Fruit fly (Drosophila melanogaster): ENCODE measurements around the gene gny.

Gene gny

DNA sequence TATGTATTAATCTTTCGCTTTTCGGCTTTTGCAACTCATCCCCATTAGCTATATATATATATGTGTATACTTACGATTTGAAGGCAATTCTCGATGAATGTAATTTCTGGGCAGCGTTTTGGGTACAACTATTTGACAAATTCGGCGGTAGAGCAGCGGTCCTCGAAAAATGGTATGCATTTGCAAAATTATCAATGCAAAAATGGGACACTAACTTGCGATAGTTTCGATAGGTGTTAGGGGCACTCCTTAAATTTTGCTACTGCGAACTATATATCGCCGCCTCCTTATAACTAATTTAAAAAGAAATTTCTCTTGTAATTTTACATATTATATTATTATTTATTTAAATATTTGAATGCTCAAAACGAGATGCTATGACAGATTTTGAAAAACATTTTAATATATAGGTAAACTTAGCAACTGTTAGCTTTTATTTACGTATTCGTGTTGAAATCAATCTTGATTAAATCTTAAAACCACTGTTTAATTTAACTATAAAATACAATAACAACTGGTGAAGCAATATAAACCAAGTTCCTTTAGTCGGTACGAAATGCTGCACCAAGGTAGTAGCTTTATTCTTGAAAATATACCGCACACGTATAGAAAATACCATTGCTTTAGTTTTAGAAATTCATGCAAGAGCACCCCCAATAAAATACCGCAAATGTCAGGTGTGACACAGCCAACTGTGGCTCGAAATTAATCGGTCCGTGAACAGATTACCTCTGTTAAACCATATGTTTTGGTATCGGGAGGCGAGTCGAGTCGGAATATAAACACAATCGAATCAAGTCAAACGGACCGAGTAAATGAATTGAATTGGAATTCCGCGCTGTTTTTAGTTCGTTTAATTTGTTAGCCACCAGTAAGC lies 33.6 kb downstream of the gny start, which contains the start of the genes CG5355 and Klp31E (continued):
- TF ChIP-seq CG12219 (GFP tag; optimal IDR thresholded peaks at IDR 0.05): peak; percentile 40
- peak; percentile 19 for TF ChIP-seq Lhr (GFP tag; optimal IDR thresholded peaks at IDR 0.05)
- TF ChIP-seq az2 (GFP tag; optimal IDR thresholded peaks at IDR 0.05): peak; percentile 69
- TF ChIP-seq run (tag; optimal IDR thresholded peaks at IDR 0.05): no peak
- TF ChIP-seq chinmo (GFP tag; IDR thresholded peaks at IDR 0.05; ENCODE audit: partially characterized antibody): peak; percentile 70; the same call in 1 of the 4 replicates
- peak; percentile 84 for TF ChIP-seq CG17829 (tag; optimal IDR thresholded peaks at IDR 0.05)
- TF ChIP-seq CG17568 (GFP tag; optimal IDR thresholded peaks at IDR 0.05): no peak
- peak; percentile 28 for TF ChIP-seq Max (GFP tag; optimal IDR thresholded peaks at IDR 0.05)
- TF ChIP-seq CG13894 (tag; optimal IDR thresholded peaks at IDR 0.05): no peak
- TF ChIP-seq Hr39 (optimal IDR thresholded peaks at IDR 0.05): no peak
- peak; percentile 55 for TF ChIP-seq ind (GFP tag; optimal IDR thresholded peaks at IDR 0.05)
- peak; percentile 24 for TF ChIP-seq CG10462 (GFP tag; optimal IDR thresholded peaks at IDR 0.05)
- TF ChIP-seq CG4424 (GFP tag; optimal IDR thresholded peaks at IDR 0.05): peak; percentile 73
- TF ChIP-seq CG6175 (GFP tag; IDR thresholded peaks at IDR 0.05): no peak
- peak; percentile 93 for TF ChIP-seq sens (GFP tag)
- peak; percentile 53 for TF ChIP-seq NfI (GFP tag; optimal IDR thresholded peaks at IDR 0.05)
- TF ChIP-seq Awh (GFP tag; IDR thresholded peaks at IDR 0.05): no peak
- TF ChIP-seq repo (GFP tag; optimal IDR thresholded peaks at IDR 0.05): no peak
- no peak for TF ChIP-seq CG6254 (GFP tag; optimal IDR thresholded peaks at IDR 0.05)
- no peak for TF ChIP-seq cad (GFP tag; optimal IDR thresholded peaks at IDR 0.05)
- TF ChIP-seq bcd (GFP tag; optimal IDR thresholded peaks at IDR 0.05): peak; percentile 72
- peak; percentile 57; the same call in 2 of the 3 replicates for TF ChIP-seq zfh1 (GFP tag; IDR thresholded peaks at IDR 0.05)
- peak; percentile 51 for TF ChIP-seq Atf3 (GFP tag; optimal IDR thresholded peaks at IDR 0.05)
- TF ChIP-seq Dp (GFP tag; optimal IDR thresholded peaks at IDR 0.05): no peak
- TF ChIP-seq CG7839 (tag; optimal IDR thresholded peaks at IDR 0.05): peak; percentile 74
- TF ChIP-seq Side (GFP tag; optimal IDR thresholded peaks at IDR 0.05): peak; percentile 42
- peak; percentile 41 for TF ChIP-seq CG8944 (GFP tag; optimal IDR thresholded peaks at IDR 0.05)
- peak; percentile 15 for TF ChIP-seq vfl (GFP tag; optimal IDR thresholded peaks at IDR 0.05)
- peak; percentile 78 for TF ChIP-seq CG9437 (GFP tag; optimal IDR thresholded peaks at IDR 0.05)
- peak; percentile 57; the same call in 1 of the 3 replicates for TF ChIP-seq CG6791 (GFP tag; IDR thresholded peaks at IDR 0.05; ENCODE audit: partially characterized antibody)
- TF ChIP-seq Bgb (GFP tag; IDR thresholded peaks at IDR 0.05; ENCODE audit: partially characterized antibody): peak; percentile 63
- peak; percentile 69 for TF ChIP-seq CG12104 (GFP tag; optimal IDR thresholded peaks at IDR 0.05)
- peak; percentile 52 for TF ChIP-seq CG16863 (GFP tag; optimal IDR thresholded peaks at IDR 0.05)
- no peak for TF ChIP-seq NC2α (GFP tag; optimal IDR thresholded peaks at IDR 0.05)
- TF ChIP-seq CG5245 (GFP tag; optimal IDR thresholded peaks at IDR 0.05): no peak
- peak; percentile 95 for TF ChIP-seq CG17361 (GFP tag; IDR thresholded peaks at IDR 0.05)
- TF ChIP-seq prd (optimal IDR thresholded peaks at IDR 0.05): no peak
- peak; percentile 73 for TF ChIP-seq prd (GFP tag; IDR thresholded peaks at IDR 0.05)
- TF ChIP-seq tin (GFP tag; optimal IDR thresholded peaks at IDR 0.05): peak; percentile 57
- peak; percentile 53 for TF ChIP-seq MESR4 (GFP tag; optimal IDR thresholded peaks at IDR 0.05)
- peak; percentile 49 for TF ChIP-seq HLH54F (GFP tag; optimal IDR thresholded peaks at IDR 0.05)
- TF ChIP-seq Hr78 (GFP tag; optimal IDR thresholded peaks at IDR 0.05): no peak
- peak; percentile 79 for TF ChIP-seq CG15269 (tag; optimal IDR thresholded peaks at IDR 0.05)
- no peak for TF ChIP-seq CG3838 (GFP tag; optimal IDR thresholded peaks at IDR 0.05)
- no peak for TF ChIP-seq dmrt99B (tag; optimal IDR thresholded peaks at IDR 0.05)
- TF ChIP-seq CG32532 (GFP tag; IDR thresholded peaks at IDR 0.05): peak; percentile 65
- no peak for TF ChIP-seq Blimp-1 (GFP tag; optimal IDR thresholded peaks at IDR 0.05)
- peak; percentile 71 for TF ChIP-seq CG10209 (GFP tag; optimal IDR thresholded peaks at IDR 0.05)
- TF ChIP-seq fru (optimal IDR thresholded peaks at IDR 0.05): no peak
- TF ChIP-seq Gsc (GFP tag; IDR thresholded peaks at IDR 0.05): no peak
